Fruit fly (Drosophila melanogaster): ENCODE measurements around the gene CG17834.

DNA sequence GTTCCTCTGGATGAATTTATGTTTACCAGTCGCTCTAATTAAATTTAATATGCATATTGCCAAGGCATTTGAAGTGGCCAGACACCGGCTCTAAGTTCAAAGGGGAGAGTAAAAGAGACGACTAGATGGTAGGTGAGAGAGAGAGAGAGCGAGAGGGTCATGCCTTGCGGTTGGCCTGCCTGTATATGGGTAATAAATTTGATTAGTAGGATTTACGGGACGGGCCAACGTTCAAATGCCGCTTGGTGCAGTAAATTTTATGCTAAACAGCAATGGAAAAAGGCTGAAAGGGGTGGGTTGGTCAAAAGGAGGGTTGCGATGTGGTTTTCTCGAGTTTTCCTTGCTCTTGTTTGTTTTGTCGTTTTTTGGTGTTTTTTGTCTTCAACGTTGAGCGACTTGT, 59.0 kb downstream of the CG17834 start:
- TF ChIP-seq usp (GFP tag; optimal IDR thresholded peaks at IDR 0.05) (no peak), psq (optimal IDR thresholded peaks at IDR 0.05) (no peak)

Data from whole organism.